Fruit fly (Drosophila melanogaster) whole organism, adult: ENCODE measurements around the gene CG42813.

Source experiments
- pad ChIP-seq: fragments of 200-800 bp; sonication (Bioruptor generic); optimal IDR thresholded peaks from 3 replicates; lab custom pipeline; 2017; ENCODE audit warnings: missing biosample characterization, missing genetic modification characterization, mild to moderate bottlenecking, moderate library complexity, missing genetic modification reagents
- toe ChIP-seq: fragments of 200-800 bp; sonication (Bioruptor generic); optimal IDR thresholded peaks from 2 replicates; lab custom pipeline; 2016; ENCODE audit warnings: missing biosample characterization, missing genetic modification characterization

DNA sequence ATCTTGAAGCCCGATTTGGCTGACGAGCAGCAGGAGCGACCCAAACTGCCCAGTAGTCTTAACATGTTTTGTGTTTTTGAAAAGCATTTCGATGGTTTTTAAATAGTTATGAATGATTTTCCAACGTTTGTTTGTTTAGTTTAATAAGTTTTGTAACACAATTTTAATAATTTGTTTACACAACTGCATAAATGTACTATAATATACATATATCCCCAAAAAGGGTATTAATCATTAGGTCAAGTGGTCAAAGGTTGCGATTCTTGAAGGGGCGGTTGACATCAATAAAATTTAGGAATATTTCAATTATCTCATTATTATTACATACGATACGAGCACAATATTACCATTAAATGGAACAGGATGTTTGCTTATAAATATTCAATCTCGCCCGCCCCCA lies 1.0 kb upstream of the CG42813 start, which contains the start of gene CG42814:
- no peak for TF ChIP-seq pad (GFP tag; lab: Kevin White, UChicago)
- TF ChIP-seq toe (GFP tag; lab: Kevin White, UChicago), result no peak
